Worm (Caenorhabditis elegans) whole organism, L4 larva: Measurements from ENCODE around the gene C26B9.6.

Experiments
- ama-1 ChIP-seq: fragments of 150-350 bp; optimal IDR thresholded peaks from 2 replicates; lab custom pipeline; 2014; ENCODE audit warnings: inconsistent platforms, mixed read lengths
- ceh-82 ChIP-seq: sonication (generic microtip); optimal IDR thresholded peaks from 2 replicates; lab custom pipeline; 2017; ENCODE audit warnings: missing biosample characterization, missing genetic modification characterization
- duxl-1 ChIP-seq: sonication (generic microtip); optimal IDR thresholded peaks from 2 replicates; lab custom pipeline; 2016; ENCODE audit warnings: mild to moderate bottlenecking, missing genetic modification characterization, moderate library complexity, missing compliant biosample characterization; ENCODE audit not compliant: poor library complexity
- fkh-10 ChIP-seq: fragments of 150-350 bp; optimal IDR thresholded peaks from 2 replicates; lab custom pipeline; 2014; ENCODE audit warnings: missing biosample characterization, missing genetic modification reagents, missing genetic modification characterization
- lir-3 ChIP-seq: sonication (generic microtip); optimal IDR thresholded peaks from 2 replicates; lab custom pipeline; 2016; ENCODE audit warnings: mild to moderate bottlenecking, missing genetic modification characterization, missing compliant biosample characterization
- nhr-41 ChIP-seq: fragments of 200-800 bp; sonication (Bioruptor generic); IDR thresholded peaks from 2 replicates; pipeline ENCODE4 v1.3.6; 2022; ENCODE audit warnings: missing genetic modification reagents, missing genetic modification characterization, missing compliant biosample characterization
- nhr-76 ChIP-seq: fragments of 150-350 bp; optimal IDR thresholded peaks from 2 replicates; lab custom pipeline; 2014; ENCODE audit warnings: missing biosample characterization, missing genetic modification characterization
- pha-4 ChIP-seq, 2 experiments: fragments of 150-350 bp in 1 of 2; fragments of 200-800 bp in 1 of 2; sonication (Bioruptor generic) in 1 of 2; IDR thresholded peaks in 1 of 2; optimal IDR thresholded peaks in 1 of 2; 2 replicates each; pipeline versions ENCODE4 v1.3.6 to Lab custom; 2014 to 2022; ENCODE audit warnings: missing genetic modification characterization in 2 of 2, missing genetic modification reagents in 2 of 2, missing biosample characterization in 1 of 2, missing compliant biosample characterization in 1 of 2
- tag-97 ChIP-seq: fragments of 200-800 bp; sonication (Bioruptor generic); IDR thresholded peaks from 2 replicates; pipeline ENCODE4 v1.3.6; 2022; ENCODE audit warnings: missing genetic modification characterization, missing compliant biosample characterization
- unc-62 ChIP-seq, 3 experiments: fragments of 150-350 bp in 1 of 3; sonication (generic microtip); optimal IDR thresholded peaks in 2 of 3; peaks in 1 of 3; 1 replicate in 1 of 3; 2 replicates in 2 of 3; lab custom pipeline; 2014 to 2017; ENCODE audit warnings: missing biosample characterization in 3 of 3, missing genetic modification characterization in 3 of 3, missing genetic modification reagents in 3 of 3, missing genotype in 1 of 3
- ztf-11 ChIP-seq: fragments of 150-350 bp; optimal IDR thresholded peaks from 2 replicates; lab custom pipeline; 2014; ENCODE audit warnings: missing biosample characterization, missing genetic modification characterization

ce11 chrX:5329236-5329635, 6.0 kb downstream of the C26B9.6 start, which contains the start of gene C26B9.5:
- no peak for TF ChIP-seq nhr-76
- TF ChIP-seq fkh-10 (GFP tag; lab: Kevin White, UChicago), result no peak
- no peak for TF ChIP-seq tag-97
- no peak for TF ChIP-seq ceh-82
- no peak for TF ChIP-seq duxl-1
- TF ChIP-seq unc-62 (GFP tag; optimal IDR thresholded peaks at IDR 0.05 in 1 of 2; lab: Kevin White, UChicago), result no peak
- no peak for TF ChIP-seq unc-62 (tag; optimal IDR thresholded peaks at IDR 0.05; lab: Kevin White, UChicago)
- no peak for TF ChIP-seq pha-4 (GFP tag; IDR thresholded peaks at IDR 0.05; lab: Robert Waterston, UW)
- no peak for TF ChIP-seq pha-4 (tag; optimal IDR thresholded peaks at IDR 0.05; lab: Kevin White, UChicago)
- TF ChIP-seq nhr-41, result no peak
- no peak for TF ChIP-seq ztf-11 (tag; lab: Kevin White, UChicago)
- TF ChIP-seq lir-3 (tag; lab: Kevin White, UChicago), result no peak
- TF ChIP-seq ama-1 (lab: Kevin White, UChicago), result no peak
